Fruit fly (Drosophila melanogaster): ENCODE data around the gene Spn27A.

The Spn27A gene

dm6 chr2L:6644421-6645059 lies 28.6 kb downstream of the Spn27A start:
- TF ChIP-seq EcR (GFP tag; optimal IDR thresholded peaks at IDR 0.05): peak; percentile 28
- TF ChIP-seq CG12605 (GFP tag; IDR thresholded peaks at IDR 0.05): 0 out of 2 replicates have a peak, but pooled peaks have one; percentile 11
- peak; percentile 58 for TF ChIP-seq gl (tag; optimal IDR thresholded peaks at IDR 0.05)
- TF ChIP-seq Snoo (tag; optimal IDR thresholded peaks at IDR 0.05): no peak
- peak; percentile 17 for TF ChIP-seq Pif1B (GFP tag; optimal IDR thresholded peaks at IDR 0.05)
- TF ChIP-seq fd96Ca (GFP tag; IDR thresholded peaks at IDR 0.05): 0 out of 3 replicates have a peak, but pooled peaks have one; percentile 38
- TF ChIP-seq CG4496 (GFP tag; IDR thresholded peaks at IDR 0.05): peak; percentile 34; the same call in 1 of the 3 replicates
- TF ChIP-seq Pif1A (GFP tag; optimal IDR thresholded peaks at IDR 0.05): no peak
- TF ChIP-seq D1 (tag; optimal IDR thresholded peaks at IDR 0.05): no peak

dm6 chr2L:6643218-6643756 lies 29.9 kb downstream of the Spn27A start:
- TF ChIP-seq CG8159 (tag; optimal IDR thresholded peaks at IDR 0.05): no peak
- no peak for TF ChIP-seq CG12605 (GFP tag; IDR thresholded peaks at IDR 0.05)
- TF ChIP-seq Pif1A (GFP tag; optimal IDR thresholded peaks at IDR 0.05): no peak
- no peak for TF ChIP-seq CG15710 (tag; optimal IDR thresholded peaks at IDR 0.05)

dm6 chr2L:6632307-6632706 lies 40.8 kb downstream of the Spn27A start, which contains the start of gene Oatp26F:
Gene Oatp26F, minus strand, starts transcription at chr2L:6632407.
- TF ChIP-seq CG4496 (GFP tag; IDR thresholded peaks at IDR 0.05) (no peak), CG32121 (GFP tag; IDR thresholded peaks at IDR 0.05) (no peak), Pif1B (GFP tag; optimal IDR thresholded peaks at IDR 0.05) (no peak), CG12605 (GFP tag; IDR thresholded peaks at IDR 0.05) (no peak), Pif1A (GFP tag; optimal IDR thresholded peaks at IDR 0.05) (no peak), CG10348 (GFP tag; IDR thresholded peaks at IDR 0.05) (no peak), CG34367 (tag; optimal IDR thresholded peaks at IDR 0.05) (no peak), Snoo (tag; optimal IDR thresholded peaks at IDR 0.05) (no peak), gl (tag; optimal IDR thresholded peaks at IDR 0.05) (no peak), CG13204 (GFP tag; optimal IDR thresholded peaks at IDR 0.05) (no peak), CG8301 (tag; optimal IDR thresholded peaks at IDR 0.05) (no peak), CG8159 (tag; optimal IDR thresholded peaks at IDR 0.05) (no peak), D1 (tag; optimal IDR thresholded peaks at IDR 0.05) (no peak), CG9948 (tag; optimal IDR thresholded peaks at IDR 0.05) (no peak), CG14655 (GFP tag; optimal IDR thresholded peaks at IDR 0.05) (no peak), EcR (GFP tag; optimal IDR thresholded peaks at IDR 0.05) (no peak), fd96Ca (GFP tag; IDR thresholded peaks at IDR 0.05) (no peak), CG17806 (tag; optimal IDR thresholded peaks at IDR 0.05) (no peak)

- TF ChIP-seq CG9948 (tag; optimal IDR thresholded peaks at IDR 0.05): no peak
- TF ChIP-seq Pif1B (GFP tag; optimal IDR thresholded peaks at IDR 0.05): no peak
- peak; percentile 78 for TF ChIP-seq D1 (tag; optimal IDR thresholded peaks at IDR 0.05)
Measured at dm6 chr2L:6622642-6623162, 50.4 kb downstream of the Spn27A start, which contains the start of gene CG34345. Gene CG34345, plus strand, starts transcription at chr2L:6623112.

dm6 chr2L:6622031-6622430 lies 51.1 kb downstream of the Spn27A start:
- TF ChIP-seq fd96Ca (GFP tag; IDR thresholded peaks at IDR 0.05): no peak
- no peak for TF ChIP-seq Snoo (tag; optimal IDR thresholded peaks at IDR 0.05)
- no peak for TF ChIP-seq Pif1A (GFP tag; optimal IDR thresholded peaks at IDR 0.05)
- no peak for TF ChIP-seq D1 (tag; optimal IDR thresholded peaks at IDR 0.05)
- TF ChIP-seq CG15710 (tag; optimal IDR thresholded peaks at IDR 0.05): no peak
- TF ChIP-seq CG17806 (tag; optimal IDR thresholded peaks at IDR 0.05): no peak
- no peak for TF ChIP-seq Pif1B (GFP tag; optimal IDR thresholded peaks at IDR 0.05)
- no peak for TF ChIP-seq CG8301 (tag; optimal IDR thresholded peaks at IDR 0.05)
- TF ChIP-seq CG32121 (GFP tag; IDR thresholded peaks at IDR 0.05): no peak
- TF ChIP-seq CG8159 (tag; optimal IDR thresholded peaks at IDR 0.05): no peak
- TF ChIP-seq EcR (GFP tag; optimal IDR thresholded peaks at IDR 0.05): no peak
- TF ChIP-seq CG9948 (tag; optimal IDR thresholded peaks at IDR 0.05): no peak
- TF ChIP-seq CG13204 (GFP tag; optimal IDR thresholded peaks at IDR 0.05): no peak
- no peak for TF ChIP-seq CG12605 (GFP tag; IDR thresholded peaks at IDR 0.05)
- TF ChIP-seq CG4496 (GFP tag; IDR thresholded peaks at IDR 0.05): no peak
- no peak for TF ChIP-seq CG34367 (tag; optimal IDR thresholded peaks at IDR 0.05)
- no peak for TF ChIP-seq Ets98B (GFP tag; IDR thresholded peaks at IDR 0.05)

dm6 chr2L:6621600-6621999 lies 51.5 kb downstream of the Spn27A start, which contains the start of gene DIP-iota:
Gene DIP-iota, minus strand, starts transcription at chr2L:6621700.
- TF ChIP-seq fd96Ca (GFP tag; IDR thresholded peaks at IDR 0.05): no peak
- no peak for TF ChIP-seq CG10348 (GFP tag; IDR thresholded peaks at IDR 0.05)

Measured in whole organism, pupa.